Fruit fly (Drosophila melanogaster) S2 (cell line): ENCODE measurements around the gene Sfp24Ba.

ENCODE experiments used
- CG8478 ChIP-seq: fragments of >200 bp; optimal IDR thresholded peaks from 2 replicates; lab custom pipeline; 2018
- CTCF ChIP-seq, 2 experiments: fragments of >200 bp; optimal IDR thresholded peaks; 2 replicates each; lab custom pipeline; 2018

Sfp24Ba gene

DNA sequence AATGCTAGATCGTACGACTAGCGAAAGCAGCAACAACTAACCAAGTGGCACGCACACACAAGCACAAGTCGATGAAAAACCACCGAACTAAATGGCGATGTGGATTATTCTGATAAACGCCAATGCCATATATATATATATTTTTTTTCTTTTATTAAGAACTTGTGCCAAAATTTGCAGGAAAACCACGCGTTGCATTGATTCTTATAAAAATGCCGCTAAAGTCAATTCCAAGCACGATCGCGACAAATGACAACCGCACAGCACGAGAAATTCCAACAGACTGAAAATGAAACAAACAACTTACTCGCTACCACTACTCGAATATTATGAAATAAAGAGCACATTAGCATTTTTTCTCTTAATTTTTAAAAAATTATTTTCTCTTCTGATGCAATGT, 11.7 kb downstream of the Sfp24Ba start, which contains the start of gene for:
TSS of gene for (minus strand) at position 287 of the 400 bp plus-strand sequence.
- no peak for TF ChIP-seq CG8478 (lab: Kevin White, UChicago)
- no peak for TF ChIP-seq CTCF (optimal IDR thresholded peaks at IDR 0.05; lab: Kevin White, UChicago)

- no peak for TF ChIP-seq CG8478 (lab: Kevin White, UChicago)
- TF ChIP-seq CTCF (optimal IDR thresholded peaks at IDR 0.05; lab: Kevin White, UChicago): no peak
Measured at dm6 chr2L:3655698-3656105, 12.6 kb downstream of the Sfp24Ba start.

- TF ChIP-seq CTCF (optimal IDR thresholded peaks at IDR 0.05; lab: Kevin White, UChicago): no peak
- no peak for TF ChIP-seq CG8478 (lab: Kevin White, UChicago)
Measured at dm6 chr2L:3654956-3655618, 13.3 kb downstream of the Sfp24Ba start.

- TF ChIP-seq CG8478 (lab: Kevin White, UChicago) (no peak), CTCF (optimal IDR thresholded peaks at IDR 0.05; lab: Kevin White, UChicago) (no peak)
Measured at dm6 chr2L:3648173-3648972, 20.0 kb downstream of the Sfp24Ba start.

dm6 chr2L:3647521-3648172, 20.7 kb downstream of the Sfp24Ba start:
- TF ChIP-seq CG8478 (lab: Kevin White, UChicago) (no peak), CTCF (optimal IDR thresholded peaks at IDR 0.05; lab: Kevin White, UChicago) (no peak)

DNA sequence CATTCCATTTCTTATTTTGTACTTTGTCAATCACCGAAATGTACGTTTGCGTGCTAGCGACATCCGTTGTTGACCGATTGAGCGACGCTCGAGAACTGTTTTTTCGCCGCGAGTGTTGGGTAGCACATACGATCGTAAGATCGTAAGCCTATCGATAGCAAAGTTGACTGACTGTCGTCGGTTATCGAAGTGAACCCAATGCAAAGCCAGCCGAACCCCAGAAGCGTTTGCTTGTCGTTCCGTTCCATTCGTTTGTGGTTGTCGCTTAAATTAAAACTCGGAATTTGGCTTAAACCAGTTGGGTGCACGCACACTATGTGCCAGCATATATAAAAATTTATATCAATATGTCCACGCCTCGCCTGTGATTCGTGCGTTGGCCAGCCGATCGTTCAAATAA, 22.3 kb downstream of the Sfp24Ba start:
- no peak for TF ChIP-seq CTCF (optimal IDR thresholded peaks at IDR 0.05; lab: Kevin White, UChicago)
- no peak for TF ChIP-seq CG8478 (lab: Kevin White, UChicago)

- TF ChIP-seq CG8478 (lab: Kevin White, UChicago) (no peak), CTCF (optimal IDR thresholded peaks at IDR 0.05; lab: Kevin White, UChicago) (no peak)
Measured at dm6 chr2L:3645339-3645738, 23.0 kb downstream of the Sfp24Ba start.

DNA sequence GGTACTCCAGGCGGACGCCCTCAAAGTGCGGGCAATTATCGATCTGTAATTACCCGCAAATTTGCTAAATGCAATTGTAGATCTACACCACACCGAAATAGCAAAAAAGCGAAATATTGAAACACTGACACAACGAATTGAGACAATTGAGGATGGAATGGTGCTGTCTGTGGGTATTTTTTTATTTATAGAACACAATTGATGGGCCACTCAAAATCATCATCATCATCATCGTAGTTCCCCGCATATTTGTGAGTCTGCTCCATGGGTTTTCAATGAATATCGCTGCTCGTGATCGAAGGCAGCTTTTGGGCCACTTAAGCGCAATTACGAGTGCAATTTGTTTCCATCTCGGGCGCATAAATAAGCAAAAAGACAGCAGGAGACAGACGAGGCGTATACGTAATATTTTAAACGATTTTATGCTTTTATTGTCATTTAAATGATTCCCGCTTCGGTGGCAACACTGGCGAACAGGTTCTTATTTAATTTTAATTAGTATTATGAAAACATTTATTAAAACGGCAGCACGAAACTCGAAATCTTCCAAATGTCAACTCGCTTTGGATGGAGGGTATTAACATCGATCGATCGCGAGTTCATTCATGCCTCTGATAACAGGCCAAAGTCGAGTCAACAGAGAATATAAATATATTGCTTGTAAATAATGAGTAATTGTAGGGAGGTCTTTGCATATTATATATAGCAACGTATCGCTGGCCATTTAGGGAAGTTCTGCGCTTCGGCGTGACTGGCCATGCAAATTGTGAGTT, 26.0 kb downstream of the Sfp24Ba start:
- TF ChIP-seq CG8478 (lab: Kevin White, UChicago): no peak
- no peak for TF ChIP-seq CTCF (optimal IDR thresholded peaks at IDR 0.05; lab: Kevin White, UChicago)

DNA sequence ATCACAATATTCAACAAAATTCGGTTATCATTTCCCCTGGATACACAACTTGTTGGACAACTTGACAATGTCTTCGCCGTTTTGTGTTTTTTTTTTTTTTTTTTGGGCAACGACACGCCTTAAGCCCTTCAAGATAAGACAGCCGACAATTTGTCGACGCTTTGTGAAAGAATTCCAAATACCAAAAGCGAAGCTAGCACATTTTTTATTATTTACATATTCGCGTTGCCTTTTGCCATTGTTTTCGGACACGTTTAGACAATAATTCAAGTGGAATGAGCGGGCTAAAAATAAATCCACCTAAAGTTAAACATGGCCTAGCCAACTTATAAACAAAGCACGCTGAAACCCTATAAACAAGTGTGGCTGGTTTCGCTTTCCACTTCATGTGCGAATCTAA, 27.4 kb downstream of the Sfp24Ba start:
- no peak for TF ChIP-seq CG8478 (lab: Kevin White, UChicago)
- no peak for TF ChIP-seq CTCF (optimal IDR thresholded peaks at IDR 0.05; lab: Kevin White, UChicago)

- TF ChIP-seq CG8478 (lab: Kevin White, UChicago) (no peak), CTCF (optimal IDR thresholded peaks at IDR 0.05; lab: Kevin White, UChicago) (no peak)
Measured at dm6 chr2L:3639924-3640323, 28.4 kb downstream of the Sfp24Ba start.

DNA sequence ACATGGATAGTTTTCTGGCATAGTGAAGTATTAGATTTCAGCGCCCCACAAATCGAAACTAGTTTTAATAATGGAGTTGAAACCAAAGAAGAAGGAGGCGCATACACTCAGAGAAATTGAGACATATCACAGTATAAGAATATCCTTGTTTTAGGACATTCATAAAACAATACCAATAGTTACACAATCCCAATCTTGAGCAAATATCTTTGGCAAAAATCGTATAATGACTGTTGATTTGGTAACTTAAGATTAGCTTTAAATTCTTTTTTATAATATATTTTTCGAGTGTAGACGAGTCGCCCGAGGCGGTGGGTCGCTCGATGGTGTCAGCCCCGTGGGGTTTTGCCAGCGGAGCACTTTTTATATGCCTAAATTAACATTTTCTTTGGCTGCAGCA, 32.9 kb downstream of the Sfp24Ba start:
- no peak for TF ChIP-seq CG8478 (lab: Kevin White, UChicago)
- no peak for TF ChIP-seq CTCF (optimal IDR thresholded peaks at IDR 0.05; lab: Kevin White, UChicago)

DNA sequence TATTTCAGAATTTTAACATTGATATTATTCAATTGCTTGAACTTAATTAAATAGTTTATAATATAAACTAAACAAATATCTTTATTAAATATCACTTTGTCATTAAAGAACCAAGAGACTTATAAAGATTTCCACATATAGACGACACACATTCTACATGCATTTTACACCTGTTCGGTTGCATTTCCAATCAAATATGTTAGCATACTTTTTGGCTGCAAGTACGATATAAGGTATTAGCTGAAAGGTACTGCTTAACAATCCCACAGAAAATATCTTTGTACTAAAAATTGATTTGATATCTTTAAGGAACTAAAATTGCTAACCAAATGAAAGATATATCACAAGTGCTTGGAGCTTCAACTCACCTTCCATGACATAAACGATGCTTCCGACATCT, 34.5 kb downstream of the Sfp24Ba start:
- TF ChIP-seq CG8478 (lab: Kevin White, UChicago) (no peak), CTCF (optimal IDR thresholded peaks at IDR 0.05; lab: Kevin White, UChicago) (peak; percentile 30 to 66)

DNA sequence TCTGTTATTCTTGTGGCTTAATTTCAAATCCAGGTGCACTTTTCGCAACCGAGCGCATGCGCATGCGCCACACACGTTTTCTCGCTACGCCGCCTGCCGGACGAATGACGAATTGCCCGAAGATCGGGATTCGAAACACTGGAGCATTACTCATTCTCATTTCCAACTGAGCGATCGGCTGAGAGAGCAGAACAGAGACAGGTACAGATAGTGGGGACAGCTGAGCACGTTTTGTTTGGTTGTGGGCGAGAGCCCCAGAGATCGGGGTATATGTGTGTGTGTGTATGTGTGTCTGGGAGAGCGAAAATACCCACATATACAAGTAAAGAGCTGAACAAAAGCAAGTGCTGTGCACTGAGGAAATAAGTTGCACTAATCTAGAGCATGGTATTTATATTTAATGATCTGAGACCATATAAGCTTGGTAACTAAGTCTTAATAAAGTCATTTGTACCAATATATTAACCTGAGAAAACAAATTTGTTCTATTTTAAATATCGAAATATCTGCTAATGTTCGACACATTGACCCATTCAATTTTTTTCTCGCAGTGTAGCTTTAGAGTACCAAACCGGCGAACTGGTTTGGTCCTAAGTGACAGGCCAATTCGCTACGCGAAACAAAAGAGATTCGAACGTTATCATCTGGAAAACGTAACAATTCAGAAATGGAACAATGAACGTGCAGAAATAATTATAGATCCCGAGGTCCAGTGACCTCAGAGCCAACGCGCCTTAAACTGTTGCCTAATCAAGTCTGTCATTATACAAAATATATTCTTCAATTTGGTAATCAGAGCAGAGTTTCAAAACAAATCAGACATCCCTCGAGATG, 36.1 kb downstream of the Sfp24Ba start:
- TF ChIP-seq CG8478 (lab: Kevin White, UChicago) (no peak), CTCF (optimal IDR thresholded peaks at IDR 0.05; lab: Kevin White, UChicago) (peak; percentile 76 to 77)
